Fruit fly (Drosophila melanogaster): ENCODE results near the gene CG15317.

Gene CG15317

dm6 chrX:9599158-9600082, 43.1 kb upstream of the CG15317 start (continued):
- TF ChIP-seq Aef1 (GFP tag; IDR thresholded peaks at IDR 0.05) = no peak
- TF ChIP-seq exex (tag; optimal IDR thresholded peaks at IDR 0.05) = peak; percentile 63
- no peak for TF ChIP-seq CG4360 (GFP tag; IDR thresholded peaks at IDR 0.05)
- TF ChIP-seq zen2 (GFP tag; IDR thresholded peaks at IDR 0.05; ENCODE audit: partially characterized antibody) = no peak
- no peak for TF ChIP-seq ash1 (GFP tag; optimal IDR thresholded peaks at IDR 0.05)
- no peak for TF ChIP-seq dimm (GFP tag; IDR thresholded peaks at IDR 0.05)
- TF ChIP-seq NC2β (GFP tag; optimal IDR thresholded peaks at IDR 0.05) = no peak
- TF ChIP-seq CG2889 (GFP tag; IDR thresholded peaks at IDR 0.05) = no peak
- TF ChIP-seq abd-A (tag; optimal IDR thresholded peaks at IDR 0.05) = peak; percentile 75
- no peak for TF ChIP-seq CG42726 (GFP tag; IDR thresholded peaks at IDR 0.05; ENCODE audit: partially characterized antibody)

DNA sequence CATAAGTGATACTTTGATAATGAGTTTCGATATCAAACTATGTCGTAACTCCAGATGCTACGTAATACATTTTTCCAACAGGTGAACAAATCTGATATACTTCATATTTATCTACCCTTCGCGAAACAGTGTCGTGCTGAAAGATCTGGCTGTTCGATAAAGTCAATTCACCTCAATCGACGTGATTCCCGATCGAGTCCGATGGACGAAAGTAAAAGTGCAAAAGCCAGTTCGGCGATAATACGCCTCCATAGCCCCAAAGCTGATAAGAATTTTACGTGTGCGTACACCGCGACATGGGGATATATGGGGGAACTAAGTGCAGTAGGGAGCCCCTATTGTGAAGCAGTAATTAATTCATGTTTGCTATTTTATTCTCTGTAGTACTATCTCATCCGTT, 41.8 kb upstream of the CG15317 start:
- no peak for TF ChIP-seq hbn (GFP tag; IDR thresholded peaks at IDR 0.05; ENCODE audit: partially characterized antibody)
- TF ChIP-seq exex (tag; optimal IDR thresholded peaks at IDR 0.05) = peak; percentile 25
- TF ChIP-seq Chrac-16 (GFP tag; optimal IDR thresholded peaks at IDR 0.05) = no peak
- TF ChIP-seq CG7839 (tag; optimal IDR thresholded peaks at IDR 0.05) = no peak
- TF ChIP-seq CG12769 (tag; optimal IDR thresholded peaks at IDR 0.05) = no peak
- TF ChIP-seq CG18262 (tag; optimal IDR thresholded peaks at IDR 0.05) = no peak
- no peak for TF ChIP-seq Med (GFP tag)
- no peak for TF ChIP-seq E2f2 (GFP tag; IDR thresholded peaks at IDR 0.05)
- no peak for TF ChIP-seq kah (GFP tag; optimal IDR thresholded peaks at IDR 0.05)
- TF ChIP-seq grn (GFP tag; optimal IDR thresholded peaks at IDR 0.05) = peak; percentile 22

dm6 chrX:9595312-9595931, 39.1 kb upstream of the CG15317 start:
- TF ChIP-seq Rfx (GFP tag; IDR thresholded peaks at IDR 0.05) = 0 out of 2 replicates have a peak, but pooled peaks have one; percentile 15
- TF ChIP-seq row (GFP tag; IDR thresholded peaks at IDR 0.05) = 0 out of 3 replicates have a peak, but pooled peaks have one; percentile 8
- peak; percentile 6 for TF ChIP-seq CG11504 (tag; optimal IDR thresholded peaks at IDR 0.05)
- peak; percentile 3 for TF ChIP-seq gem (tag; optimal IDR thresholded peaks at IDR 0.05)
- peak; percentile 4 for TF ChIP-seq CG2678 (tag; optimal IDR thresholded peaks at IDR 0.05)
- TF ChIP-seq Ets65A (GFP tag) = peak; percentile 55
- peak; percentile 11 for TF ChIP-seq CG1603 (tag; optimal IDR thresholded peaks at IDR 0.05)
- peak; percentile 83 for TF ChIP-seq CG10274 (GFP tag; optimal IDR thresholded peaks at IDR 0.05)
- peak; percentile 7 for TF ChIP-seq HHEX (GFP tag; optimal IDR thresholded peaks at IDR 0.05)
- no peak for TF ChIP-seq Deaf1 (tag; optimal IDR thresholded peaks at IDR 0.05)
- no peak for TF ChIP-seq CG3065 (GFP tag; optimal IDR thresholded peaks at IDR 0.05)
- TF ChIP-seq CG10979 (tag; optimal IDR thresholded peaks at IDR 0.05) = peak; percentile 51
- TF ChIP-seq CTCF (GFP tag; optimal IDR thresholded peaks at IDR 0.05) = peak; percentile 88
- no peak for TF ChIP-seq CG6765 (GFP tag; optimal IDR thresholded peaks at IDR 0.05)
- no peak for TF ChIP-seq Lim3 (GFP tag; IDR thresholded peaks at IDR 0.05)
- TF ChIP-seq chinmo (GFP tag; IDR thresholded peaks at IDR 0.05; ENCODE audit: partially characterized antibody) = 0 out of 4 replicates have a peak, but pooled peaks have one; percentile 4
- peak; percentile 36; the same call in 1 of the 2 replicates for TF ChIP-seq slbo (GFP tag; IDR thresholded peaks at IDR 0.05)
- TF ChIP-seq sens (GFP tag) = peak; percentile 24
- peak; percentile 31; the same call in 1 of the 2 replicates for TF ChIP-seq esg (GFP tag; conservative IDR thresholded peaks at IDR 0.05)
- no peak for TF ChIP-seq E2f1 (GFP tag; IDR thresholded peaks at IDR 0.05)
- TF ChIP-seq eve (GFP tag; optimal IDR thresholded peaks at IDR 0.05) = no peak
- peak; percentile 57 for TF ChIP-seq Med (GFP tag)

Data from whole organism, embryonic.